Worm (Caenorhabditis elegans) whole organism, early embryonic: ENCODE results near the gene B0507.7.

Source experiments
- B0310.2 ChIP-seq: sonication (generic microtip); optimal IDR thresholded peaks from 2 replicates; lab custom pipeline; 2016; ENCODE audit warnings: mild to moderate bottlenecking, missing genetic modification characterization, missing compliant biosample characterization
- ama-1 ChIP-seq: fragments of 150-350 bp; optimal IDR thresholded peaks from 2 replicates; lab custom pipeline; 2014
- flt-1 ChIP-seq: fragments of 200-800 bp; sonication (Bioruptor generic); IDR thresholded peaks from 2 replicates; pipeline ENCODE4 v1.3.6; 2022; ENCODE audit warnings: missing genetic modification characterization, missing compliant biosample characterization

- TF ChIP-seq ama-1 (lab: Kevin White, UChicago) = no peak
- TF ChIP-seq B0310.2 (tag; lab: Kevin White, UChicago) = no peak
- no peak for TF ChIP-seq flt-1 (GFP tag; lab: Robert Waterston, UW)
Observed at ce11 chrV:8711910-8712309, 46.6 kb downstream of the B0507.7 start, which contains the start of gene ZC178.2.
